Fruit fly (Drosophila melanogaster): ENCODE data around the gene CG6834.

Gene CG6834

DNA sequence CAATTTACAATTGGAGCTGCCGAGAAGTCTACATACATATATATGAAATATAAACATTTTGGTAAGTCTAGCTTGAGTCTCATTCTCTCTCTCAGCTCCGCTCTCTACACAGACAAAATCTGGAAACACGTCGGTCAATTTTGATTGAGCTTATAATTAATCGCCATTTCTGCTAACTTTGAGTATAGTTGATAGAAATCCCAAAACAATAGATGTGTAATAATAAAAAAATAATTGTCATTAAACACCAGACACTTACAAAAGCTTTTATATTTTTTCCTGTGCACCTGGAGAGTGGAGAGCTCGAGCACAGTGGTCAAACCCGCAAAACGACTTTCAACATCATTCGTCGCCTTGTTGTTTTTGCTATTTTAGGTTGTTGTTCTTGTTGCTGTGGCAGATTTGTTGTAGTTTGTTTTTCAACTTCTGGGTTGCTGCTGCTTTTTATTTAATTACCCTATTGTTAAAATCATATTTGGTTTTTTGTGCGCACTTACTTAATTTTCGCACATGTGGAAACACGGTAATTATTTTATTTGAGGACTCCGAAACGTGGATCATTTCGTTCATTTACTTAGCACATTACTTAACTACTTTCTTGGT is 31.2 kb downstream of the CG6834 start (continued):
- peak; percentile 93 for TF ChIP-seq CG4707 (GFP tag; optimal IDR thresholded peaks at IDR 0.05)
- TF ChIP-seq ems (GFP tag; optimal IDR thresholded peaks at IDR 0.05), result peak; percentile 97
- peak; percentile 95 for TF ChIP-seq CG10979 (tag; optimal IDR thresholded peaks at IDR 0.05)
- TF ChIP-seq CG12391 (tag; optimal IDR thresholded peaks at IDR 0.05), result peak; percentile 98
- peak; percentile 98 for TF ChIP-seq CG32532 (GFP tag; IDR thresholded peaks at IDR 0.05)
- TF ChIP-seq CG10274 (GFP tag; optimal IDR thresholded peaks at IDR 0.05), result peak; percentile 81
- peak; percentile 77 for TF ChIP-seq CG2116 (GFP tag; optimal IDR thresholded peaks at IDR 0.05)
- TF ChIP-seq Gsc (GFP tag; IDR thresholded peaks at IDR 0.05), result peak; percentile 87
- peak; percentile 96 for TF ChIP-seq az2 (GFP tag; optimal IDR thresholded peaks at IDR 0.05)
- peak; percentile 94 for TF ChIP-seq CG5953 (GFP tag; IDR thresholded peaks at IDR 0.05)
- peak; percentile 88 for TF ChIP-seq eyg (GFP tag; optimal IDR thresholded peaks at IDR 0.05)
- peak; percentile 71 for TF ChIP-seq CG15073 (GFP tag; optimal IDR thresholded peaks at IDR 0.05)
- no peak for TF ChIP-seq amos (GFP tag; IDR thresholded peaks at IDR 0.05; ENCODE audit: partially characterized antibody)
- TF ChIP-seq CG3281 (GFP tag; optimal IDR thresholded peaks at IDR 0.05), result peak; percentile 95
- peak; percentile 96 for TF ChIP-seq Sox102F (GFP tag; optimal IDR thresholded peaks at IDR 0.05)
- TF ChIP-seq pita (GFP tag; optimal IDR thresholded peaks at IDR 0.05), result no peak
- TF ChIP-seq CG14441 (GFP tag; IDR thresholded peaks at IDR 0.05), result peak; percentile 97
- TF ChIP-seq CG31224 (GFP tag; IDR thresholded peaks at IDR 0.05), result peak; percentile 94
- TF ChIP-seq Ada2b (GFP tag; IDR thresholded peaks at IDR 0.05), result peak; percentile 97
- TF ChIP-seq Antp (GFP tag; optimal IDR thresholded peaks at IDR 0.05), result peak; percentile 93
- TF ChIP-seq nom (GFP tag; optimal IDR thresholded peaks at IDR 0.05), result peak; percentile 97
- TF ChIP-seq sr (GFP tag; IDR thresholded peaks at IDR 0.05), result peak; percentile 84
- TF ChIP-seq Dll (GFP tag; IDR thresholded peaks at IDR 0.05; ENCODE audit: partially characterized antibody), result no peak
- TF ChIP-seq Elba2 (GFP tag; optimal IDR thresholded peaks at IDR 0.05), result no peak
- TF ChIP-seq Asciz (GFP tag; optimal IDR thresholded peaks at IDR 0.05), result peak; percentile 93
- peak; percentile 92 for TF ChIP-seq CG6765 (GFP tag; optimal IDR thresholded peaks at IDR 0.05)
- TF ChIP-seq repo (GFP tag; optimal IDR thresholded peaks at IDR 0.05), result peak; percentile 89
- TF ChIP-seq Dip3 (GFP tag; optimal IDR thresholded peaks at IDR 0.05), result peak; percentile 96
- peak; percentile 90 for TF ChIP-seq CG18764 (GFP tag; optimal IDR thresholded peaks at IDR 0.05)
- TF ChIP-seq CG1832 (GFP tag; optimal IDR thresholded peaks at IDR 0.05), result no peak
- peak; percentile 92 for TF ChIP-seq Hand (GFP tag; optimal IDR thresholded peaks at IDR 0.05)
- peak; percentile 87 for TF ChIP-seq gt (GFP tag; IDR thresholded peaks at IDR 0.05)
- peak; percentile 83 for TF ChIP-seq Fer2 (tag; optimal IDR thresholded peaks at IDR 0.05)
- peak; percentile 90 for TF ChIP-seq CG2875 (GFP tag; optimal IDR thresholded peaks at IDR 0.05)
- TF ChIP-seq kni (GFP tag; optimal IDR thresholded peaks at IDR 0.05), result no peak
- TF ChIP-seq nmo (GFP tag; optimal IDR thresholded peaks at IDR 0.05), result peak; percentile 96
- no peak for TF ChIP-seq cg (GFP tag; optimal IDR thresholded peaks at IDR 0.05)
- peak; percentile 87 for TF ChIP-seq CG4282 (GFP tag; optimal IDR thresholded peaks at IDR 0.05)
- no peak for TF ChIP-seq Hr39 (optimal IDR thresholded peaks at IDR 0.05)
- TF ChIP-seq lmd (GFP tag; IDR thresholded peaks at IDR 0.05), result peak; percentile 97
- TF ChIP-seq unpg (GFP tag; optimal IDR thresholded peaks at IDR 0.05), result peak; percentile 97
- peak; percentile 98 for TF ChIP-seq ci (GFP tag; IDR thresholded peaks at IDR 0.05)
- TF ChIP-seq CG11456 (GFP tag; IDR thresholded peaks at IDR 0.05), result peak; percentile 97
- peak; percentile 98 for TF ChIP-seq CG9932 (GFP tag; IDR thresholded peaks at IDR 0.05)
- peak; percentile 97 for TF ChIP-seq NfI (GFP tag; optimal IDR thresholded peaks at IDR 0.05)
- peak; percentile 97 for TF ChIP-seq H15 (GFP tag; IDR thresholded peaks at IDR 0.05)
- peak; percentile 89 for TF ChIP-seq CG10462 (GFP tag; optimal IDR thresholded peaks at IDR 0.05)
- TF ChIP-seq CG8388 (GFP tag; optimal IDR thresholded peaks at IDR 0.05), result peak; percentile 96
- peak; percentile 83 for TF ChIP-seq CG8359 (GFP tag; optimal IDR thresholded peaks at IDR 0.05; ENCODE audit: borderline replicate concordance)
- TF ChIP-seq danr (GFP tag; IDR thresholded peaks at IDR 0.05), result peak; percentile 92
